Worm (Caenorhabditis elegans) whole organism, L1 larva: ENCODE data around the gene lgc-12.

Experiments used
- C16A3.4 ChIP-seq: fragments of 150-350 bp; optimal IDR thresholded peaks from 2 replicates; lab custom pipeline; 2014; ENCODE audit warnings: missing biosample characterization, missing genetic modification characterization
- Y116A8C.19 ChIP-seq: sonication (generic microtip); optimal IDR thresholded peaks from 2 replicates; lab custom pipeline; 2016; ENCODE audit warnings: missing compliant biosample characterization, missing genetic modification characterization, borderline replicate concordance
- aha-1 ChIP-seq: fragments of 150-350 bp; optimal IDR thresholded peaks from 2 replicates; lab custom pipeline; 2014; ENCODE audit warnings: missing biosample characterization, missing genetic modification characterization
- alr-1 ChIP-seq: fragments of 200-800 bp; sonication (Bioruptor generic); optimal IDR thresholded peaks from 2 replicates; lab custom pipeline; 2018; ENCODE audit warnings: borderline replicate concordance, mild to moderate bottlenecking, missing genetic modification characterization, missing compliant biosample characterization
- ama-1 ChIP-seq: fragments of 150-350 bp; optimal IDR thresholded peaks from 2 replicates; lab custom pipeline; 2014
- blmp-1 ChIP-seq: fragments of 150-350 bp; optimal IDR thresholded peaks from 2 replicates; lab custom pipeline; 2014; ENCODE audit warnings: missing biosample characterization, missing genetic modification characterization
- ceh-63 ChIP-seq: fragments of 200-800 bp; sonication (Bioruptor generic); optimal IDR thresholded peaks from 2 replicates; lab custom pipeline; 2018; ENCODE audit warnings: mild to moderate bottlenecking, missing genetic modification characterization, missing compliant biosample characterization
- ceh-82 ChIP-seq, 3 experiments: fragments of 150-350 bp in 1 of 3; sonication (generic microtip) in 2 of 3; optimal IDR thresholded peaks; 2 replicates each; lab custom pipeline; 2014 to 2017; ENCODE audit warnings: missing biosample characterization in 3 of 3, missing genetic modification characterization in 3 of 3
- ceh-88 ChIP-seq: fragments of 200-800 bp; sonication (Bioruptor generic); IDR thresholded peaks from 2 replicates; pipeline ENCODE4 v1.3.6; 2022; ENCODE audit warnings: missing genetic modification characterization, missing compliant biosample characterization
- ceh-90 ChIP-seq: sonication (generic microtip); optimal IDR thresholded peaks from 2 replicates; lab custom pipeline; 2016; ENCODE audit warnings: missing genetic modification characterization, missing compliant biosample characterization
- dsc-1 ChIP-seq: sonication (generic microtip); optimal IDR thresholded peaks from 2 replicates; lab custom pipeline; 2016; ENCODE audit warnings: mild to moderate bottlenecking, missing genetic modification characterization, missing compliant biosample characterization
- efl-3 ChIP-seq: fragments of 200-800 bp; sonication (Bioruptor generic); optimal IDR thresholded peaks from 2 replicates; lab custom pipeline; 2018; ENCODE audit warnings: mild to moderate bottlenecking, missing genetic modification characterization, missing compliant biosample characterization
- egl-27 ChIP-seq, 2 experiments: fragments of 150-350 bp in 1 of 2; sonication (generic microtip); optimal IDR thresholded peaks; 3 replicates each; lab custom pipeline; 2017 to 2018; ENCODE audit warnings: missing biosample characterization in 2 of 2, missing genetic modification characterization in 2 of 2, missing genetic modification reagents in 2 of 2
- elt-3 ChIP-seq, 6 experiments: fragments of 150-350 bp in 1 of 6; sonication (generic microtip); optimal IDR thresholded peaks; 2 replicates each; lab custom pipeline; 2017 to 2018; ENCODE audit warnings: missing biosample characterization in 6 of 6, missing genetic modification characterization in 6 of 6, inconsistent platforms in 1 of 6
- fkh-10 ChIP-seq: sonication (generic microtip); optimal IDR thresholded peaks from 2 replicates; lab custom pipeline; 2017; ENCODE audit warnings: missing biosample characterization, missing genetic modification reagents, missing genetic modification characterization
- fkh-4 ChIP-seq: sonication (generic microtip); optimal IDR thresholded peaks from 2 replicates; lab custom pipeline; 2016; ENCODE audit warnings: missing compliant biosample characterization, missing genetic modification characterization, borderline replicate concordance
- hlh-4 ChIP-seq: sonication (generic microtip); optimal IDR thresholded peaks from 2 replicates; lab custom pipeline; 2016; ENCODE audit warnings: mild to moderate bottlenecking, missing genetic modification characterization, missing compliant biosample characterization
- irx-1 ChIP-seq: sonication (generic microtip); optimal IDR thresholded peaks from 2 replicates; lab custom pipeline; 2016; ENCODE audit warnings: missing genetic modification characterization, missing compliant biosample characterization
- lin-14 ChIP-seq: fragments of 200-800 bp; sonication (Bioruptor generic); optimal IDR thresholded peaks from 2 replicates; lab custom pipeline; 2018; ENCODE audit warnings: mild to moderate bottlenecking, missing genetic modification characterization, moderate library complexity, missing compliant biosample characterization
- lin-15B ChIP-seq: fragments of 150-350 bp; sonication (generic microtip); optimal IDR thresholded peaks from 3 replicates; lab custom pipeline; 2014; ENCODE audit warnings: missing biosample characterization, missing genetic modification characterization
- lsy-2 ChIP-seq, 2 experiments: fragments of 150-350 bp; optimal IDR thresholded peaks; 2 replicates each; lab custom pipeline; 2014; ENCODE audit warnings: missing biosample characterization in 2 of 2, missing genetic modification characterization in 2 of 2
- mep-1 ChIP-seq: fragments of 150-350 bp; optimal IDR thresholded peaks from 2 replicates; lab custom pipeline; 2014; ENCODE audit warnings: missing biosample characterization, missing genetic modification characterization
- nhr-237 ChIP-seq: fragments of 150-350 bp; optimal IDR thresholded peaks from 2 replicates; lab custom pipeline; 2014; ENCODE audit warnings: missing biosample characterization, missing genetic modification characterization
- nhr-47 ChIP-seq: sonication (generic microtip); optimal IDR thresholded peaks from 2 replicates; lab custom pipeline; 2016; ENCODE audit warnings: mild to moderate bottlenecking, missing genetic modification characterization, moderate library complexity, missing compliant biosample characterization
- nhr-85 ChIP-seq: sonication (generic microtip); peaks from one replicate; lab custom pipeline; 2016; ENCODE audit warnings: missing genetic modification characterization, inconsistent platforms, missing compliant biosample characterization
- nhr-90 ChIP-seq: sonication (generic microtip); optimal IDR thresholded peaks from 2 replicates; lab custom pipeline; 2016; ENCODE audit warnings: mild to moderate bottlenecking, missing genetic modification characterization, missing compliant biosample characterization; ENCODE audit not compliant: poor library complexity
- pag-3 ChIP-seq: sonication (generic microtip); optimal IDR thresholded peaks from 2 replicates; lab custom pipeline; 2017; ENCODE audit warnings: missing genetic modification characterization, mild to moderate bottlenecking, missing compliant biosample characterization, antibody characterized with exemption, borderline replicate concordance; ENCODE audit not compliant: insufficient read depth
- pqm-1 ChIP-seq: sonication (generic microtip); optimal IDR thresholded peaks from 3 replicates; lab custom pipeline; 2017; ENCODE audit warnings: missing biosample characterization, missing genetic modification characterization
- rnt-1 ChIP-seq: sonication (generic microtip); optimal IDR thresholded peaks from 2 replicates; lab custom pipeline; 2016; ENCODE audit warnings: mild to moderate bottlenecking, missing genetic modification characterization, moderate library complexity, missing compliant biosample characterization
- sptf-1 ChIP-seq: fragments of 150-350 bp; optimal IDR thresholded peaks from 2 replicates; lab custom pipeline; 2014; ENCODE audit warnings: missing biosample characterization, missing genetic modification characterization
- swsn-7 ChIP-seq: sonication (generic microtip); optimal IDR thresholded peaks from 2 replicates; lab custom pipeline; 2016; ENCODE audit warnings: missing genetic modification characterization, missing compliant biosample characterization
- tbx-2 ChIP-seq: sonication (generic microtip); optimal IDR thresholded peaks from 2 replicates; lab custom pipeline; 2016; ENCODE audit warnings: missing genetic modification characterization, missing compliant biosample characterization
- tlp-1 ChIP-seq: fragments of 150-350 bp; optimal IDR thresholded peaks from 2 replicates; lab custom pipeline; 2014; ENCODE audit warnings: missing biosample characterization, missing genetic modification characterization
- unc-86 ChIP-seq: sonication (generic microtip); optimal IDR thresholded peaks from 2 replicates; lab custom pipeline; 2016; ENCODE audit warnings: missing genetic modification characterization, missing compliant biosample characterization
- unc-98 ChIP-seq: fragments of 200-800 bp; sonication (Bioruptor generic); IDR thresholded peaks from 2 replicates; pipeline ENCODE4 v1.3.6; 2022; ENCODE audit warnings: missing genetic modification characterization, missing compliant biosample characterization
- zip-4 ChIP-seq: fragments of 200-800 bp; sonication (Bioruptor generic); optimal IDR thresholded peaks from 2 replicates; lab custom pipeline; 2018; ENCODE audit warnings: mild to moderate bottlenecking, missing genetic modification characterization, moderate library complexity, missing compliant biosample characterization

Gene lgc-12

DNA sequence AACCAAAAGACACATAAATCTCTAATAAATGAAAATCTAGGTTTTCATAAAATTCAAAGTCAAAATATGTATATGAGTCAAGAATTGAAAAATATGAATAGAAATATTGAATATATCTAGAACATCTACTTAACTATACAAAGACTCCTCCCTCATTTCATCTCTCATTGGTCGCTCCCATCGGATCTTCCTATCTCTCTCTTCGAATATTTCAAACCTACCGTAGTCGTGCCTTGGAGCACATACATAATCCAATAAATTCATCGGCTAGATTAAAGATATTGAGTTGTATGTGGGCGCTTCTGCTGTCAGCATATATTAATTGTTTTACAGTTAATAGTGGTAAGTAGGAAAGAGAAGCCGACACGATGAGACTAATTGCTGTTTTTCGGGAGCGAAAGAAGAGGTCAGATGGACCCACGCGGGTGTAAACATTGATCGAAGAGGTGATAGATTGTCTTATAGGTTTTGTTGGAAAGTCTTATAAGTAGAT is 35.0 kb upstream of the lgc-12 start:
- TF ChIP-seq pag-3 (no peak), irx-1 (tag; lab: Kevin White, UChicago) (no peak), lin-15B (tag; lab: Kevin White, UChicago) (no peak), lsy-2 (tag; optimal IDR thresholded peaks at IDR 0.05; lab: Kevin White, UChicago) (peak in 1 of 2 experiments; percentile 61), nhr-90 (tag; lab: Kevin White, UChicago) (no peak), blmp-1 (tag; lab: Kevin White, UChicago) (peak; percentile 10), rnt-1 (tag; lab: Kevin White, UChicago) (peak; percentile 15), nhr-85 (tag; lab: Kevin White, UChicago) (peak; percentile 33)
- TF ChIP-seq, all 84 proteins: peak for 4

DNA sequence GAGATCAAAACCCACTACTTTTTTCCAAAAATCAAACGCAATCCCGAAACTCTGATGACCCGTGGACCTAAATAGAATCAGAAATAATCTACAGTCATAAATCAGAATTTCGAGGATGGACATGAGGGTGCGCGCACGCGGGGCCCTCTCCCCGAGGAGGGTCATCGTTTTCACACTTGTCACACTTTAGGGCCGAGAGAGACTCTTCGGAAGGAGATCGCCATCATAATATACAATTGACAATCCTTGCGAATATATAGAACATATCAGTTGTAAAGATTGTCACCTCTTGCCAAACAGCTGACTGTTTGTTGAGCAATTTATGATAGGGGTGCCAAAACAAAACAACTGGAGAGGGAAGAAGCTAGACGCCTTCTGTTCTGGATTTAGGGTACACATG is 31.9 kb upstream of the lgc-12 start:
- no peak for TF ChIP-seq unc-98 (GFP tag; lab: Robert Waterston, UW)
- peak; percentile 15 for TF ChIP-seq lin-14 (GFP tag; lab: Kevin White, UChicago)

DNA sequence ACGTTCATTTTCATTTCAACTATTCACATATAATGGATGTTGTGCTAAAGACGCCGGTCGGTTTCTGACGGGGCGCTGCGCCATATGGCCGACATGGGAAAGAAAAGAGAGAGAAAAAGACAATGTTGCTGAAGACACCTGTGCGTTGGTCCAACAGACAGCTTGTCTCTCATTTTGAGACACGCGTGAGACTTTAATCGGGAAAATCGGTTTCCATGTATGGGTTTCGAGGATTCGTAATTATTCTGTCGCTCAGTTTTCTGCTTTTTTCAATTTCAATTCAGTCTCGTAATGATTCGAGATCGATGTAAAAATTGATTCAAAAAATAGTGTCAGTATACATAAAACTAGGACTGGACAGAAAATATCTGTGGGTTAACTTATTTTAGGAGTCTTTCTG is 31.1 kb upstream of the lgc-12 start:
- TF ChIP-seq mep-1 (tag; lab: Kevin White, UChicago): no peak
- no peak for TF ChIP-seq nhr-47 (tag; lab: Kevin White, UChicago)
- TF ChIP-seq ama-1 (lab: Kevin White, UChicago): no peak
- no peak for TF ChIP-seq hlh-4 (tag; lab: Kevin White, UChicago)
- peak; percentile 20 for TF ChIP-seq blmp-1 (tag; lab: Kevin White, UChicago)
- TF ChIP-seq fkh-4 (tag; lab: Kevin White, UChicago): no peak
- TF ChIP-seq unc-98 (GFP tag; lab: Robert Waterston, UW): no peak
- no peak for TF ChIP-seq lsy-2 (tag; optimal IDR thresholded peaks at IDR 0.05; lab: Kevin White, UChicago)
- TF ChIP-seq egl-27 (tag; optimal IDR thresholded peaks at IDR 0.05; lab: Kevin White, UChicago): no peak
- no peak for TF ChIP-seq dsc-1 (tag; lab: Kevin White, UChicago)
- TF ChIP-seq nhr-237: no peak
- TF ChIP-seq nhr-90 (tag; lab: Kevin White, UChicago): no peak
- no peak for TF ChIP-seq pag-3
- no peak for TF ChIP-seq irx-1 (tag; lab: Kevin White, UChicago)
- TF ChIP-seq C16A3.4 (tag; lab: Kevin White, UChicago): no peak
- TF ChIP-seq sptf-1 (tag; lab: Kevin White, UChicago): no peak
- TF ChIP-seq efl-3 (GFP tag; lab: Kevin White, UChicago): no peak
- TF ChIP-seq alr-1 (tag; lab: Kevin White, UChicago): no peak
- no peak for TF ChIP-seq elt-3 (tag; optimal IDR thresholded peaks at IDR 0.05; lab: Kevin White, UChicago)
- no peak for TF ChIP-seq zip-4 (GFP tag; lab: Kevin White, UChicago)
- no peak for TF ChIP-seq ceh-63 (GFP tag; lab: Kevin White, UChicago)
- TF ChIP-seq nhr-85 (tag; lab: Kevin White, UChicago): no peak
- TF ChIP-seq fkh-10: no peak
- TF ChIP-seq unc-86 (tag; lab: Kevin White, UChicago): no peak
- TF ChIP-seq Y116A8C.19 (tag; lab: Kevin White, UChicago): no peak
- TF ChIP-seq ceh-90 (tag; lab: Kevin White, UChicago): no peak
- no peak for TF ChIP-seq ceh-88 (GFP tag; lab: Robert Waterston, UW)
- no peak for TF ChIP-seq aha-1 (tag; lab: Kevin White, UChicago)
- TF ChIP-seq pqm-1 (tag; lab: Kevin White, UChicago): no peak
- peak; percentile 10 for TF ChIP-seq rnt-1 (tag; lab: Kevin White, UChicago)
- peak; percentile 1 for TF ChIP-seq lin-14 (GFP tag; lab: Kevin White, UChicago)
- TF ChIP-seq swsn-7 (tag; lab: Kevin White, UChicago): no peak
- TF ChIP-seq tbx-2 (tag; lab: Kevin White, UChicago): peak; percentile 43
- TF ChIP-seq tlp-1 (tag; lab: Kevin White, UChicago): no peak
- TF ChIP-seq ceh-82 (tag; optimal IDR thresholded peaks at IDR 0.05; lab: Kevin White, UChicago): no peak
